Worm (Caenorhabditis elegans) whole organism, L1 larva: ENCODE measurements around the gene rpb-6.

ENCODE experiments used
- ceh-8 ChIP-seq: fragments of 200-800 bp; sonication (Bioruptor generic); optimal IDR thresholded peaks from 2 replicates; lab custom pipeline; 2018; ENCODE audit warnings: mild to moderate bottlenecking, missing genetic modification characterization, moderate library complexity, missing compliant biosample characterization
- dpl-1 ChIP-seq, 3 experiments: fragments of 150-350 bp in 2 of 3; sonication (generic microtip) in 1 of 3; optimal IDR thresholded peaks; 2 replicates each; lab custom pipeline; 2014 to 2017; ENCODE audit warnings: missing biosample characterization in 3 of 3, missing genetic modification characterization in 3 of 3, missing genetic modification reagents in 3 of 3
- fkh-10 ChIP-seq: sonication (generic microtip); optimal IDR thresholded peaks from 2 replicates; lab custom pipeline; 2017; ENCODE audit warnings: missing biosample characterization, missing genetic modification reagents, missing genetic modification characterization
- lsy-2 ChIP-seq, 2 experiments: fragments of 150-350 bp; optimal IDR thresholded peaks; 2 replicates each; lab custom pipeline; 2014; ENCODE audit warnings: missing biosample characterization in 2 of 2, missing genetic modification characterization in 2 of 2
- pqm-1 ChIP-seq: sonication (generic microtip); optimal IDR thresholded peaks from 3 replicates; lab custom pipeline; 2017; ENCODE audit warnings: missing biosample characterization, missing genetic modification characterization
- snpc-4 ChIP-seq: fragments of 150-350 bp; optimal IDR thresholded peaks from 2 replicates; lab custom pipeline; 2014; ENCODE audit warnings: missing biosample characterization, missing genetic modification characterization
- zip-4 ChIP-seq: fragments of 200-800 bp; sonication (Bioruptor generic); optimal IDR thresholded peaks from 2 replicates; lab custom pipeline; 2018; ENCODE audit warnings: mild to moderate bottlenecking, missing genetic modification characterization, moderate library complexity, missing compliant biosample characterization

ce11 chrII:10603560-10603959, 24.4 kb downstream of the rpb-6 start:
- TF ChIP-seq zip-4 (GFP tag; lab: Kevin White, UChicago) (no peak), snpc-4 (tag; lab: Kevin White, UChicago) (no peak), dpl-1 (GFP tag; optimal IDR thresholded peaks at IDR 0.05; lab: Kevin White, UChicago) (no peak), lsy-2 (tag; optimal IDR thresholded peaks at IDR 0.05; lab: Kevin White, UChicago) (no peak), ceh-8 (GFP tag; lab: Kevin White, UChicago) (no peak), fkh-10 (GFP tag; lab: Kevin White, UChicago) (no peak), pqm-1 (tag; lab: Kevin White, UChicago) (no peak)
